Worm (Caenorhabditis elegans) whole organism, young adult: ENCODE results near the gene odr-1.

Experiments
- B0336.3 ChIP-seq: fragments of 200-800 bp; sonication (Bioruptor generic); IDR thresholded peaks from 2 replicates; pipeline ENCODE4 v1.3.6; 2022; ENCODE audit warnings: missing genetic modification characterization, missing compliant biosample characterization
- C17E4.6 ChIP-seq: fragments of 200-800 bp; sonication (Bioruptor generic); IDR thresholded peaks from 2 replicates; pipeline ENCODE4 v1.3.6; 2022; ENCODE audit warnings: missing genetic modification reagents, missing genetic modification characterization, missing compliant biosample characterization
- F23B12.7 ChIP-seq: sonication (generic microtip); optimal IDR thresholded peaks from 2 replicates; lab custom pipeline; 2017; ENCODE audit warnings: missing genetic modification characterization, mild to moderate bottlenecking, missing compliant biosample characterization, antibody characterized with exemption, moderate library complexity; ENCODE audit not compliant: insufficient read depth
- F37B4.10 ChIP-seq: fragments of 200-800 bp; sonication (Bioruptor generic); IDR thresholded peaks from 2 replicates; pipeline ENCODE4 v1.3.6; 2022; ENCODE audit warnings: missing genetic modification characterization, missing compliant biosample characterization
- F49E8.2 ChIP-seq: sonication (generic microtip); optimal IDR thresholded peaks from 3 replicates; lab custom pipeline; 2017; ENCODE audit warnings: missing genetic modification characterization, mild to moderate bottlenecking, missing compliant biosample characterization, antibody characterized with exemption, moderate library complexity; ENCODE audit not compliant: insufficient read depth
- Y53G8AR.9 ChIP-seq: fragments of 200-800 bp; sonication (Bioruptor generic); conservative IDR thresholded peaks from 2 replicates; pipeline ENCODE4 v1.3.6; 2022; ENCODE audit warnings: missing genetic modification reagents, missing genetic modification characterization, missing compliant biosample characterization
- Y56A3A.18 ChIP-seq: fragments of 200-800 bp; sonication (Bioruptor generic); IDR thresholded peaks from 2 replicates; pipeline ENCODE4 v1.3.6; 2022; ENCODE audit warnings: missing genetic modification reagents, missing genetic modification characterization, missing compliant biosample characterization
- Y67H2A.10 ChIP-seq: fragments of 200-800 bp; sonication (Bioruptor generic); conservative IDR thresholded peaks from 2 replicates; pipeline ENCODE4 v1.3.6; 2022; ENCODE audit warnings: missing genetic modification reagents, missing genetic modification characterization, missing compliant biosample characterization
- akir-1 ChIP-seq: fragments of 200-800 bp; sonication (Bioruptor generic); optimal IDR thresholded peaks from 2 replicates; lab custom pipeline; 2018; ENCODE audit warnings: mild to moderate bottlenecking, missing genetic modification characterization, moderate library complexity, missing compliant biosample characterization
- aptf-2 ChIP-seq: fragments of 200-800 bp; sonication (Bioruptor generic); conservative IDR thresholded peaks from 2 replicates; pipeline ENCODE4 v1.3.6; 2022; ENCODE audit warnings: missing genetic modification reagents, missing genetic modification characterization, missing compliant biosample characterization
- attf-3 ChIP-seq: fragments of 200-800 bp; sonication (Bioruptor generic); conservative IDR thresholded peaks from 2 replicates; pipeline ENCODE4 v1.3.6; 2022; ENCODE audit warnings: missing genetic modification reagents, missing genetic modification characterization, missing compliant biosample characterization
- attf-6 ChIP-seq: fragments of 200-800 bp; sonication (Bioruptor generic); IDR thresholded peaks from 2 replicates; pipeline ENCODE4 v1.3.6; 2022; ENCODE audit warnings: missing genetic modification reagents, missing genetic modification characterization, missing compliant biosample characterization
- bed-2 ChIP-seq: fragments of 200-800 bp; sonication (Bioruptor generic); IDR thresholded peaks from 2 replicates; pipeline ENCODE4 v1.3.6; 2022; ENCODE audit warnings: missing genetic modification reagents, missing genetic modification characterization, missing compliant biosample characterization
- ccch-3 ChIP-seq: fragments of 200-800 bp; sonication (Bioruptor generic); optimal IDR thresholded peaks from 2 replicates; lab custom pipeline; 2018; ENCODE audit warnings: mild to moderate bottlenecking, missing genetic modification characterization, missing compliant biosample characterization
- cebp-1 ChIP-seq, 2 experiments: fragments of 200-800 bp in 1 of 2; sonication (Bioruptor generic) in 1 of 2; sonication (generic microtip) in 1 of 2; IDR thresholded peaks in 1 of 2; optimal IDR thresholded peaks in 1 of 2; 2 replicates each; pipeline versions ENCODE4 v1.3.6 to Lab custom; 2017 to 2022; ENCODE audit warnings: missing compliant biosample characterization in 2 of 2, missing genetic modification characterization in 2 of 2, mild to moderate bottlenecking in 1 of 2, missing genetic modification reagents in 1 of 2, moderate library complexity in 1 of 2
- ceh-100 ChIP-seq: fragments of 200-800 bp; sonication (Bioruptor generic); IDR thresholded peaks from 2 replicates; pipeline ENCODE4 v1.3.6; 2022; ENCODE audit warnings: missing genetic modification reagents, missing genetic modification characterization, missing compliant biosample characterization
- ceh-79 ChIP-seq: sonication (generic microtip); optimal IDR thresholded peaks from 2 replicates; lab custom pipeline; 2017; ENCODE audit warnings: mild to moderate bottlenecking, missing genetic modification characterization, missing compliant biosample characterization
- die-1 ChIP-seq: sonication (generic microtip); optimal IDR thresholded peaks from 2 replicates; lab custom pipeline; 2016; ENCODE audit warnings: missing genotype, mild to moderate bottlenecking, missing genetic modification characterization, missing compliant biosample characterization
- dpl-1 ChIP-seq: fragments of 150-350 bp; optimal IDR thresholded peaks from 2 replicates; lab custom pipeline; 2014; ENCODE audit warnings: missing biosample characterization, missing genetic modification reagents, missing genetic modification characterization
- egl-18 ChIP-seq: fragments of 200-800 bp; sonication (Bioruptor generic); IDR thresholded peaks from 2 replicates; pipeline ENCODE4 v1.3.6; 2022; ENCODE audit warnings: missing genetic modification reagents, missing genetic modification characterization, missing compliant biosample characterization
- egl-44 ChIP-seq: fragments of 200-800 bp; sonication (Bioruptor generic); IDR thresholded peaks from 2 replicates; pipeline ENCODE4 v1.3.6; 2022; ENCODE audit warnings: missing genetic modification reagents, missing genetic modification characterization, missing compliant biosample characterization
- egrh-3 ChIP-seq: fragments of 200-800 bp; sonication (Bioruptor generic); IDR thresholded peaks from 2 replicates; pipeline ENCODE4 v1.3.6; 2022; ENCODE audit warnings: missing genetic modification reagents, missing genetic modification characterization, missing compliant biosample characterization
- ets-4 ChIP-seq: fragments of 200-800 bp; sonication (Bioruptor generic); optimal IDR thresholded peaks from 2 replicates; lab custom pipeline; 2018; ENCODE audit warnings: mild to moderate bottlenecking, missing genetic modification characterization, missing compliant biosample characterization
- fkh-3 ChIP-seq: sonication (generic microtip); optimal IDR thresholded peaks from 2 replicates; lab custom pipeline; 2016; ENCODE audit warnings: mild to moderate bottlenecking, missing genetic modification characterization, missing compliant biosample characterization
- gei-17 ChIP-seq: fragments of 200-800 bp; sonication (Bioruptor generic); optimal IDR thresholded peaks from 2 replicates; lab custom pipeline; 2018; ENCODE audit warnings: mild to moderate bottlenecking, missing genetic modification characterization, missing compliant biosample characterization
- hlh-26 ChIP-seq: fragments of 200-800 bp; sonication (Bioruptor generic); conservative IDR thresholded peaks from 2 replicates; pipeline ENCODE4 v1.3.6; 2022; ENCODE audit warnings: missing genetic modification reagents, missing genetic modification characterization, missing compliant biosample characterization
- hmg-1.2 ChIP-seq: fragments of 200-800 bp; sonication (Bioruptor generic); IDR thresholded peaks from 2 replicates; pipeline ENCODE4 v1.3.6; 2022; ENCODE audit warnings: missing genetic modification reagents, missing genetic modification characterization, missing compliant biosample characterization
- lin-54 ChIP-seq: fragments of 200-800 bp; sonication (Bioruptor generic); optimal IDR thresholded peaks from 2 replicates; lab custom pipeline; 2018; ENCODE audit warnings: mild to moderate bottlenecking, missing genetic modification characterization, missing compliant biosample characterization
- madf-3 ChIP-seq: fragments of 200-800 bp; sonication (Bioruptor generic); IDR thresholded peaks from 2 replicates; pipeline ENCODE4 v1.3.6; 2022; ENCODE audit warnings: missing genetic modification reagents, missing genetic modification characterization, missing compliant biosample characterization
- mel-28 ChIP-seq: sonication (generic microtip); optimal IDR thresholded peaks from 2 replicates; lab custom pipeline; 2016; ENCODE audit warnings: borderline replicate concordance, mild to moderate bottlenecking, missing genetic modification characterization, missing compliant biosample characterization
- mxl-1 ChIP-seq: sonication (generic microtip); optimal IDR thresholded peaks from 2 replicates; lab custom pipeline; 2016; ENCODE audit warnings: missing genetic modification characterization, missing compliant biosample characterization
- nfya-1 ChIP-seq: sonication (generic microtip); optimal IDR thresholded peaks from 2 replicates; lab custom pipeline; 2017; ENCODE audit warnings: antibody characterized with exemption, missing compliant biosample characterization, missing genetic modification characterization, borderline replicate concordance; ENCODE audit not compliant: insufficient read depth
- nhr-179 ChIP-seq: sonication (generic microtip); optimal IDR thresholded peaks from 2 replicates; lab custom pipeline; 2016; ENCODE audit warnings: mild to moderate bottlenecking, missing genetic modification characterization, missing compliant biosample characterization
- rpc-1 ChIP-seq, 2 experiments: fragments of 150-350 bp in 1 of 2; sonication (generic microtip) in 1 of 2; optimal IDR thresholded peaks; 2 replicates each; lab custom pipeline; 2014 to 2018; ENCODE audit warnings: missing biosample characterization in 1 of 2, missing genetic modification characterization in 1 of 2, missing genetic modification reagents in 1 of 2, missing genotype in 1 of 2
- snpc-1.1 ChIP-seq: sonication (generic microtip); optimal IDR thresholded peaks from 2 replicates; lab custom pipeline; 2017; ENCODE audit warnings: missing genetic modification characterization, mild to moderate bottlenecking, missing compliant biosample characterization, antibody characterized with exemption, moderate library complexity, missing genotype, missing genetic modification reagents; ENCODE audit not compliant: insufficient read depth
- snpc-1.3 ChIP-seq: sonication (generic microtip); optimal IDR thresholded peaks from 2 replicates; lab custom pipeline; 2017; ENCODE audit warnings: missing genetic modification characterization, mild to moderate bottlenecking, missing compliant biosample characterization, antibody characterized with exemption, moderate library complexity, missing genotype, missing genetic modification reagents; ENCODE audit not compliant: insufficient read depth
- snpc-4 ChIP-seq, 5 experiments: fragments of 150-350 bp in 1 of 5; sonication (generic microtip) in 4 of 5; optimal IDR thresholded peaks; 2 replicates each; lab custom pipeline; 2014 to 2018; ENCODE audit warnings: missing genetic modification characterization in 5 of 5, missing biosample characterization in 3 of 5, antibody characterized with exemption in 2 of 5, mild to moderate bottlenecking in 2 of 5, missing compliant biosample characterization in 2 of 5, missing genotype in 2 of 5, moderate library complexity in 2 of 5, missing genetic modification reagents in 1 of 5
- ztf-18 ChIP-seq: sonication (generic microtip); optimal IDR thresholded peaks from 2 replicates; lab custom pipeline; 2016; ENCODE audit warnings: missing genotype, mild to moderate bottlenecking, missing genetic modification characterization, missing compliant biosample characterization
- ztf-22 ChIP-seq: fragments of 200-800 bp; sonication (Bioruptor generic); optimal IDR thresholded peaks from 2 replicates; lab custom pipeline; 2018; ENCODE audit warnings: mild to moderate bottlenecking, missing genetic modification characterization, moderate library complexity, missing compliant biosample characterization
- ztf-26 ChIP-seq: sonication (generic microtip); optimal IDR thresholded peaks from 2 replicates; lab custom pipeline; 2017; ENCODE audit warnings: missing genetic modification characterization, missing compliant biosample characterization

Gene odr-1

DNA sequence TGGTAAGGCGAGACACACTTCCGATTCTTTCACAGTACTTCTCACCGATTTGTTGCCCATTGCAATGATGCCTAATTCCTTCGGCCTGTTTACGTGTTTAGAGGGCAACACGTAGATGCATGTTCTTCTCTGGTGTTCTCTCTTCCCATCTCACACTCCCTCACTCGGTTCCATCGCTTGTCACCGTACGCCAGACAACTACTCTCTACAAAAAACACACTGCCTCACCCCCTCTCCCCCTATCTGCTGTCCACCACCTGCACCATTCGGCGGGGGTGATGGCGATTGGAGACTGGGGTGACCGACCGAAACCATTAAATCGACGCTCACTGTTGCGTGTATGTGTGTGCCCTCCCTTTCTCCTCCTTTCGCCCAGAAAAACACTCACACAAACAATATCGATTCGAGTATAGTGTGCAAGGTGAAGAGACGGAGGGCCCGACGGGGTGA lies 33.1 kb upstream of the odr-1 start (continued):
- TF ChIP-seq ztf-22 (GFP tag; lab: Kevin White, UChicago) (no peak), attf-6 (GFP tag; lab: Robert Waterston, UW) (no peak), F37B4.10 (GFP tag; lab: Robert Waterston, UW) (no peak), mxl-1 (tag; lab: Kevin White, UChicago) (no peak), B0336.3 (GFP tag; lab: Robert Waterston, UW) (no peak), hlh-26 (GFP tag; lab: Robert Waterston, UW) (no peak), ets-4 (GFP tag; lab: Kevin White, UChicago) (no peak), die-1 (tag; lab: Kevin White, UChicago) (peak; percentile 16), ceh-79 (no peak), mel-28 (no peak), egl-44 (GFP tag; lab: Robert Waterston, UW) (no peak), snpc-4 (GFP tag; optimal IDR thresholded peaks at IDR 0.05; lab: Kevin White, UChicago) (no peak), snpc-4 (tag; optimal IDR thresholded peaks at IDR 0.05; lab: Kevin White, UChicago) (peak in 2 of 4 experiments; percentile 7 to 52), attf-3 (GFP tag; lab: Robert Waterston, UW) (no peak), lin-54 (GFP tag; lab: Kevin White, UChicago) (peak; percentile 5), ccch-3 (GFP tag; lab: Kevin White, UChicago) (no peak), ztf-26 (no peak), akir-1 (GFP tag; lab: Kevin White, UChicago) (no peak), nfya-1 (no peak), Y67H2A.10 (GFP tag; lab: Robert Waterston, UW) (no peak), gei-17 (peak; percentile 33), Y53G8AR.9 (GFP tag; lab: Robert Waterston, UW) (no peak), egl-18 (no peak), ztf-18 (tag; lab: Kevin White, UChicago) (peak; percentile 10), fkh-3 (tag; lab: Kevin White, UChicago) (no peak), madf-3 (no peak), dpl-1 (GFP tag; lab: Kevin White, UChicago) (no peak), C17E4.6 (no peak), bed-2 (GFP tag; lab: Robert Waterston, UW) (no peak), aptf-2 (GFP tag; lab: Robert Waterston, UW) (0 out of 2 replicates have a peak, but pooled peaks have one; percentile 55), egrh-3 (GFP tag; lab: Robert Waterston, UW) (peak; percentile 59), cebp-1 (GFP tag; IDR thresholded peaks at IDR 0.05; lab: Robert Waterston, UW) (no peak), cebp-1 (tag; optimal IDR thresholded peaks at IDR 0.05; lab: Kevin White, UChicago) (no peak), nhr-179 (tag; lab: Kevin White, UChicago) (no peak), snpc-1.1 (tag; lab: Kevin White, UChicago) (no peak), rpc-1 (optimal IDR thresholded peaks at IDR 0.05; lab: Kevin White, UChicago) (no peak), rpc-1 (tag; optimal IDR thresholded peaks at IDR 0.05; lab: Kevin White, UChicago) (no peak), snpc-1.3 (tag; lab: Kevin White, UChicago) (no peak), Y56A3A.18 (GFP tag; lab: Robert Waterston, UW) (no peak), ceh-100 (GFP tag; lab: Robert Waterston, UW) (no peak), F49E8.2 (no peak), hmg-1.2 (GFP tag; lab: Robert Waterston, UW) (peak; percentile 48; the same call in 1 of the 2 replicates), F23B12.7 (tag; lab: Kevin White, UChicago) (no peak)
